Fruit fly (Drosophila melanogaster) whole organism, wandering third instar larva: ENCODE data around the gene CG45488.
"Not testable (repeated sequence)": the region's sequence is repeated elsewhere in the genome, so short reads cannot be mapped to it uniquely, and the experiment has no call there.

ENCODE experiments used
- Abd-B ChIP-seq: fragments of >200 bp; optimal IDR thresholded peaks from 2 replicates; lab custom pipeline; 2017; ENCODE audit warnings: missing biosample characterization, missing genetic modification characterization
- CrebA ChIP-seq: fragments of 200-800 bp; sonication (Bioruptor generic); optimal IDR thresholded peaks from 2 replicates; lab custom pipeline; 2016; ENCODE audit warnings: missing biosample characterization, mild to moderate bottlenecking, missing genetic modification characterization, borderline replicate concordance
- Dfd ChIP-seq: fragments of >200 bp; optimal IDR thresholded peaks from 2 replicates; lab custom pipeline; 2017; ENCODE audit warnings: missing biosample characterization, missing genetic modification characterization
- GATAd ChIP-seq: sonication (Bioruptor generic); optimal IDR thresholded peaks from 2 replicates; lab custom pipeline; 2016; ENCODE audit warnings: missing biosample characterization, missing genetic modification characterization
- Hnf4 ChIP-seq: fragments of 200-800 bp; sonication (Bioruptor generic); optimal IDR thresholded peaks from 2 replicates; lab custom pipeline; 2016; ENCODE audit warnings: missing biosample characterization, mild to moderate bottlenecking, missing genetic modification characterization
- Hr78 ChIP-seq: fragments of >200 bp; optimal IDR thresholded peaks from 2 replicates; lab custom pipeline; 2017; ENCODE audit warnings: missing biosample characterization, missing genetic modification characterization
- Hr83 ChIP-seq: fragments of 200-300 bp; sonication (Bioruptor generic); optimal IDR thresholded peaks from 2 replicates; lab custom pipeline; 2016; ENCODE audit warnings: missing biosample characterization, mild to moderate bottlenecking, missing genetic modification characterization, moderate library complexity; ENCODE audit not compliant: poor library complexity, severe bottlenecking
- Mio ChIP-seq: sonication (Bioruptor generic); optimal IDR thresholded peaks from 2 replicates; lab custom pipeline; 2016; ENCODE audit warnings: missing biosample characterization, missing genetic modification characterization
- Myc ChIP-seq: fragments of >200 bp; optimal IDR thresholded peaks from 2 replicates; lab custom pipeline; 2017
- N ChIP-seq: fragments of >200 bp; optimal IDR thresholded peaks from 2 replicates; lab custom pipeline; 2018; ENCODE audit warnings: missing biosample characterization, missing external identifiers, missing genetic modification characterization
- OdsH ChIP-seq: fragments of 200-800 bp; sonication (Bioruptor generic); optimal IDR thresholded peaks from 2 replicates; lab custom pipeline; 2016; ENCODE audit warnings: missing biosample characterization, mild to moderate bottlenecking, missing genetic modification characterization
- Rel ChIP-seq, 2 experiments: fragments of 200-800 bp; sonication (Bioruptor generic) in 1 of 2; optimal IDR thresholded peaks; 2 replicates in 1 of 2; 3 replicates in 1 of 2; lab custom pipeline; 2016 to 2019; ENCODE audit warnings: mild to moderate bottlenecking in 2 of 2, missing biosample characterization in 2 of 2, missing genetic modification characterization in 2 of 2, moderate library complexity in 1 of 2
- Sp1 ChIP-seq: fragments of 200-800 bp; sonication (Bioruptor generic); optimal IDR thresholded peaks from 3 replicates; lab custom pipeline; 2019; ENCODE audit warnings: missing biosample characterization, mild to moderate bottlenecking, missing genetic modification characterization, moderate library complexity
- Vsx2 ChIP-seq: fragments of 200-300, 225-300 bp; sonication (Bioruptor generic); optimal IDR thresholded peaks from 2 replicates; lab custom pipeline; 2018; ENCODE audit warnings: missing biosample characterization, missing genetic modification characterization; ENCODE audit not compliant: partially characterized antibody
- brk ChIP-seq: fragments of 200-800 bp; sonication (Bioruptor generic); optimal IDR thresholded peaks from 2 replicates; lab custom pipeline; 2016; ENCODE audit warnings: missing biosample characterization, mild to moderate bottlenecking, missing genetic modification characterization
- dmrt93B ChIP-seq: fragments of 200-800 bp; sonication (Bioruptor generic); optimal IDR thresholded peaks from 2 replicates; lab custom pipeline; 2018; ENCODE audit warnings: missing biosample characterization, mild to moderate bottlenecking, missing genetic modification characterization
- ey ChIP-seq: fragments of 200-800 bp; sonication (Bioruptor generic); optimal IDR thresholded peaks from 2 replicates; lab custom pipeline; 2016; ENCODE audit warnings: missing biosample characterization, missing genetic modification characterization
- h ChIP-seq: fragments of 200-800 bp; sonication (Bioruptor generic); optimal IDR thresholded peaks from 3 replicates; lab custom pipeline; 2016; ENCODE audit warnings: missing biosample characterization, mild to moderate bottlenecking, missing genetic modification characterization
- jim ChIP-seq: fragments of 175-275, 200-325 bp; sonication (Bioruptor generic); optimal IDR thresholded peaks from 2 replicates; lab custom pipeline; 2016; ENCODE audit warnings: missing biosample characterization, mild to moderate bottlenecking, missing genetic modification characterization
- lola ChIP-seq: fragments of >200 bp; optimal IDR thresholded peaks from 2 replicates; lab custom pipeline; 2017; ENCODE audit warnings: missing biosample characterization, missing genetic modification characterization
- pan ChIP-seq: fragments of >200 bp; optimal IDR thresholded peaks from 2 replicates; lab custom pipeline; 2017
- rgr ChIP-seq: fragments of 200-800 bp; sonication (Bioruptor generic); optimal IDR thresholded peaks from 3 replicates; lab custom pipeline; 2016; ENCODE audit warnings: missing biosample characterization, mild to moderate bottlenecking, missing genetic modification characterization
- sage ChIP-seq: fragments of 200-800 bp; sonication (Bioruptor generic); optimal IDR thresholded peaks from 2 replicates; lab custom pipeline; 2016; ENCODE audit warnings: missing biosample characterization, mild to moderate bottlenecking, missing genetic modification characterization
- sv ChIP-seq: fragments of 200-800 bp; sonication (Bioruptor generic); optimal IDR thresholded peaks from 3 replicates; lab custom pipeline; 2016; ENCODE audit warnings: missing biosample characterization, missing genetic modification characterization
- tai ChIP-seq: sonication (Bioruptor generic); optimal IDR thresholded peaks from 2 replicates; lab custom pipeline; 2016; ENCODE audit warnings: missing biosample characterization, missing genetic modification characterization
- usp ChIP-seq: fragments of >200 bp; optimal IDR thresholded peaks from 2 replicates; lab custom pipeline; 2017; ENCODE audit warnings: missing biosample characterization, missing genetic modification characterization

The CG45488 gene

DNA sequence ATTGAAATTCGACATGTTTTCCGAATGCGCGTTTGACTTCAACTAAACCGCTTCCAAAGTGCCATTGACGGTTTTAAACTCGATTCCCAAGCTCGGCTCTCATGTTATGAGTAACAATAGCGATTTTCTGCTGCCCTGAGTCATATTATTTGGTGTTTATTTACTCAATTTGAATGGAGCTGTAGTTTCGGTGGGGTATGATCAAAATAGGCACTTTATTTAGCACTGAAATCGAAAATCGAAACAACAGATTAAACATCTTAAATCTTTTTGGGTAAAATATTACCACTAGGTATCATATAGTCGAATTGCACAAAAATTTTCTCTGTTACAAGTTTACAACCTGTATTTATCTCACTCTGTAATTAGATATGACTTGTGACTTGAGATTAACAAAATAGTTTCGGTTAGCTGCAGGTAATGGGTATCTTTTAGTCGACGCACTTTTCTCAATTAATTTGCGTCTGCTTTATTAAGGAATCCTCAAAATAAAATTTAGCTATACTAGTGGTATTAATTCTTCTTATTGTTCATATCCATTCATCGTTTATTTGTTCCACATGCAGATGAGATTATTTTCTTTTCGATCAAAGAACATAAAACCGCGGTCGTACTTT lies 39.2 kb upstream of the CG45488 start, which contains the start of gene CG12655:
Gene CG12655 (minus strand): TSS at position 51 of the 617 bp plus-strand sequence.
- no peak for TF ChIP-seq Dfd (GFP tag; lab: Kevin White, UChicago)
- no peak for TF ChIP-seq Hr83
- TF ChIP-seq Hr78 (GFP tag; lab: Kevin White, UChicago): no peak
- no peak for TF ChIP-seq sv (GFP tag; lab: Kevin White, UChicago)
- TF ChIP-seq jim: no peak
- no peak for TF ChIP-seq pan (lab: Kevin White, UChicago)
- TF ChIP-seq Myc (lab: Kevin White, UChicago): no peak
- no peak for TF ChIP-seq OdsH (GFP tag; lab: Kevin White, UChicago)
- no peak for TF ChIP-seq ey (GFP tag; lab: Kevin White, UChicago)
- no peak for TF ChIP-seq h (GFP tag; lab: Kevin White, UChicago)
- no peak for TF ChIP-seq rgr (GFP tag; lab: Kevin White, UChicago)
- TF ChIP-seq GATAd (GFP tag; lab: Kevin White, UChicago): no peak
- TF ChIP-seq sage (GFP tag; lab: Kevin White, UChicago): no peak
- TF ChIP-seq lola (GFP tag; lab: Kevin White, UChicago): no peak
- no peak for TF ChIP-seq Abd-B (GFP tag; lab: Kevin White, UChicago)
- no peak for TF ChIP-seq usp (GFP tag; lab: Kevin White, UChicago)
- TF ChIP-seq dmrt93B (GFP tag; lab: Kevin White, UChicago): no peak
- TF ChIP-seq, all 38 proteins: peak for 0

DNA sequence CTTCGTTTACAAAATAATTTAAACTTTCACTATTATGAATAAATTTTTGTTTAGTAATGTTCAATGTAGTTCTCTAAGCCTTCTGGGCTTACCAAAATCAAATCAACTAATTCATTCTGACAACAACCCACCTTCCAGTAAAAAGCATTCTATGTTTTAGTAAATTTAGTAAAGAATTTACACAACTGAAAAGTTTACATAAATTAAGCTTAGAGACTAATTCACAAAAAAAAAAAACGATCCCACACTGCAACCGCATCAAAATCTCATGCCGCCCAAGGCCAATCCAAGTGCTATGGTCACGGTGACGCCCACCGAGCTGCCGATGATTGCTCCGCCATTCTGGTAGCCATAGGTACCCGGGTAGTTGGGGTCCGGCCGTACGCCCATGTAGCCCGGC lies 38.0 kb upstream of the CG45488 start, which contains the start of gene CG43784:
Gene CG43784 (minus strand): TSS at position 101 of the 400 bp plus-strand sequence.
- TF ChIP-seq Hr78, sv, N (GFP tag; lab: Kevin White, UChicago): not testable (repeated sequence)

DNA sequence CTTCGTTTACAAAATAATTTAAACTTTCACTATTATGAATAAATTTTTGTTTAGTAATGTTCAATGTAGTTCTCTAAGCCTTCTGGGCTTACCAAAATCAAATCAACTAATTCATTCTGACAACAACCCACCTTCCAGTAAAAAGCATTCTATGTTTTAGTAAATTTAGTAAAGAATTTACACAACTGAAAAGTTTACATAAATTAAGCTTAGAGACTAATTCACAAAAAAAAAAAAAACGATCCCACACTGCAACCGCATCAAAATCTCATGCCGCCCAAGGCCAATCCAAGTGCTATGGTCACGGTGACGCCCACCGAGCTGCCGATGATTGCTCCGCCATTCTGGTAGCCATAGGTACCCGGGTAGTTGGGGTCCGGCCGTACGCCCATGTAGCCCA lies 33.3 kb upstream of the CG45488 start, which contains the start of gene CG45494:
Gene CG45494 (minus strand): TSS at position 101 of the 400 bp plus-strand sequence.
- TF ChIP-seq h, Sp1, rgr (GFP tag; lab: Kevin White, UChicago): not testable (repeated sequence)

DNA sequence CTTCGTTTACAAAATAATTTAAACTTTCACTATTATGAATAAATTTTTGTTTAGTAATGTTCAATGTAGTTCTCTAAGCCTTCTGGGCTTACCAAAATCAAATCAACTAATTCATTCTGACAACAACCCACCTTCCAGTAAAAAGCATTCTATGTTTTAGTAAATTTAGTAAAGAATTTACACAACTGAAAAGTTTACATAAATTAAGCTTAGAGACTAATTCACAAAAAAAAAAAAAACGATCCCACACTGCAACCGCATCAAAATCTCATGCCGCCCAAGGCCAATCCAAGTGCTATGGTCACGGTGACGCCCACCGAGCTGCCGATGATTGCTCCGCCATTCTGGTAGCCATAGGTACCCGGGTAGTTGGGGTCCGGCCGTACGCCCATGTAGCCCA lies 28.5 kb upstream of the CG45488 start, which contains the start of gene CG45493:
Gene CG45493 (minus strand): TSS at position 101 of the 400 bp plus-strand sequence.
- not testable (repeated sequence) for TF ChIP-seq Hnf4; CrebA (GFP tag; lab: Kevin White, UChicago); OdsH (GFP tag; lab: Kevin White, UChicago)

DNA sequence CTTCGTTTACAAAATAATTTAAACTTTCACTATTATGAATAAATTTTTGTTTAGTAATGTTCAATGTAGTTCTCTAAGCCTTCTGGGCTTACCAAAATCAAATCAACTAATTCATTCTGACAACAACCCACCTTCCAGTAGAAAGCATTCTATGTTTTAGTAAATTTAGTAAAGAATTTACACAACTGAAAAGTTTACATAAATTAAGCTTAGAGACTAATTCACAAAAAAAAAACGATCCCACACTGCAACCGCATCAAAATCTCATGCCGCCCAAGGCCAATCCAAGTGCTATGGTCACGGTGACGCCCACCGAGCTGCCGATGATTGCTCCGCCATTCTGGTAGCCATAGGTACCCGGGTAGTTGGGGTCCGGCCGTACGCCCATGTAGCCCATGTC lies 23.8 kb upstream of the CG45488 start, which contains the start of gene CG45492:
Gene CG45492 (minus strand): TSS at position 101 of the 400 bp plus-strand sequence.
- not testable (repeated sequence) for TF ChIP-seq Hr83; Vsx2; Rel (GFP tag; optimal IDR thresholded peaks at IDR 0.05; lab: Kevin White, UChicago); Rel (tag; optimal IDR thresholded peaks at IDR 0.05; lab: Kevin White, UChicago)

DNA sequence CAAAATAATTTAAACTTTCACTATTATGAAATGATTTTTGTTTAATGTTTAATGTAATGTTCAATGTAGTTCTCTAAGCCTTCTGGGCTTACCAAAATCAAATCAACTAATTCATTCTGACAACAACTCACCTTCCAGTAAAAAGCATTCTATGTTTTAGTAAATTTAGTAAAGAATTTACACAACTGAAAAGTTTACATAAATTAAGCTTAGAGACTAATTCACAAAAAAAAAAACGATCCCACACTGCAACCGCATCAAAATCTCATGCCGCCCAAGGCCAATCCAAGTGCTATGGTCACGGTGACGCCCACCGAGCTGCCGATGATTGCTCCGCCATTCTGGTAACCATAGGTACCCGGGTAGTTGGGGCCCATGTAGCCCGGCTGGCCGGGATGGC lies 18.7 kb upstream of the CG45488 start, which contains the start of gene CG45491:
Gene CG45491 (minus strand): TSS at position 101 of the 400 bp plus-strand sequence.
- TF ChIP-seq Dfd, OdsH, brk (GFP tag; lab: Kevin White, UChicago): not testable (repeated sequence)
- TF ChIP-seq, all 38 proteins: peak for 0; not testable (repeated sequence) for 38

DNA sequence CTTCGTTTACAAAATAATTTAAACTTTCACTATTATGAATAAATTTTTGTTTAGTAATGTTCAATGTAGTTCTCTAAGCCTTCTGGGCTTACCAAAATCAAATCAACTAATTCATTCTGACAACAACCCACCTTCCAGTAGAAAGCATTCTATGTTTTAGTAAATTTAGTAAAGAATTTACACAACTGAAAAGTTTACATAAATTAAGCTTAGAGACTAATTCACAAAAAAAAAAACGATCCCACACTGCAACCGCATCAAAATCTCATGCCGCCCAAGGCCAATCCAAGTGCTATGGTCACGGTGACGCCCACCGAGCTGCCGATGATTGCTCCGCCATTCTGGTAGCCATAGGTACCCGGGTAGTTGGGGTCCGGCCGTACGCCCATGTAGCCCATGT lies 14.0 kb upstream of the CG45488 start, which contains the start of gene CG45490:
Gene CG45490 (minus strand): TSS at position 101 of the 400 bp plus-strand sequence.
- TF ChIP-seq tai, Dfd, Mio (GFP tag; lab: Kevin White, UChicago): not testable (repeated sequence)
- TF ChIP-seq, all 38 proteins: peak for 0; not testable (repeated sequence) for 38
